Worm (Caenorhabditis elegans) whole organism, L3 larva: Measurements from ENCODE around the gene F42A9.3.

Experiments
- ama-1 ChIP-seq: fragments of 150-350 bp; optimal IDR thresholded peaks from 2 replicates; lab custom pipeline; 2018
- elt-2 ChIP-seq: sonication (generic microtip); optimal IDR thresholded peaks from 2 replicates; lab custom pipeline; 2016; ENCODE audit warnings: missing genetic modification reagents, mild to moderate bottlenecking, missing genetic modification characterization, missing compliant biosample characterization
- nhr-12 ChIP-seq: fragments of 150-350 bp; optimal IDR thresholded peaks from 2 replicates; lab custom pipeline; 2014; ENCODE audit warnings: missing biosample characterization, missing genetic modification characterization
- nhr-237 ChIP-seq: fragments of 150-350 bp; optimal IDR thresholded peaks from 2 replicates; lab custom pipeline; 2014; ENCODE audit warnings: missing biosample characterization, missing genetic modification characterization
- nhr-25 ChIP-seq: sonication (generic microtip); optimal IDR thresholded peaks from 2 replicates; lab custom pipeline; 2017; ENCODE audit warnings: missing biosample characterization, missing genetic modification characterization
- skn-1 ChIP-seq: fragments of 150-350 bp; optimal IDR thresholded peaks from 2 replicates; lab custom pipeline; 2014; ENCODE audit warnings: missing biosample characterization, missing genetic modification characterization
- snpc-4 ChIP-seq: fragments of 150-350 bp; optimal IDR thresholded peaks from 2 replicates; lab custom pipeline; 2014; ENCODE audit warnings: missing biosample characterization, missing genetic modification characterization
- unc-39 ChIP-seq: sonication (generic microtip); optimal IDR thresholded peaks from 4 replicates; lab custom pipeline; 2017; ENCODE audit warnings: missing biosample characterization, missing genetic modification characterization
- unc-62 ChIP-seq: fragments of 150-350 bp; sonication (generic microtip); optimal IDR thresholded peaks from 4 replicates; lab custom pipeline; 2014; ENCODE audit warnings: missing biosample characterization, missing genetic modification reagents, missing genetic modification characterization

DNA sequence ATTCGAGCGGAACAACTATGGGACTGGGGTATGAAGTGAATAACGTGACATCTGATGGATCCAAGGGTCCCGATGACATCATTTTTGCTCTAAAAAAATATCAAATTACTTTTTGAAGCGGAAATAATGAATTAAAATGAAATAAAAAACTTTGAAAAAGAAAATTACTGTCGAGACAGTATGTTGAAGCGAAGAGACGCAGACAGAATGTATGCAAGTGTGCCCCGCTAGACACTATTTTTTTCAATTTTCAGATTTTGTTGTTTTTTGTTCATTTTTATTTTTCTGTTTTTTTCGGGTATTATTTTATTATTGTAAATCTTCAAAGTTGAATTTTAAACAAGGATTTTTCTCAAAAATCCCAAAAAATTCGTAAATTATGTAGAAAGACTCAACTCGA lies 1.6 kb downstream of the F42A9.3 start, which contains the start of gene F42A9.8:
- TF ChIP-seq nhr-237 (tag; lab: Kevin White, UChicago), result no peak
- no peak for TF ChIP-seq ama-1 (lab: Kevin White, UChicago)
- TF ChIP-seq nhr-12 (tag; lab: Kevin White, UChicago), result no peak
- no peak for TF ChIP-seq unc-62 (GFP tag; lab: Kevin White, UChicago)
- TF ChIP-seq skn-1 (tag; lab: Kevin White, UChicago), result no peak
- TF ChIP-seq elt-2 (tag; lab: Kevin White, UChicago), result no peak
- TF ChIP-seq snpc-4, result no peak
- TF ChIP-seq nhr-25 (tag; lab: Kevin White, UChicago), result no peak
- no peak for TF ChIP-seq unc-39 (tag; lab: Kevin White, UChicago)
